Worm (Caenorhabditis elegans) whole organism, L3 larva: Measurements from ENCODE around the gene twk-20.

Experiments used
- ama-1 ChIP-seq: fragments of 150-350 bp; optimal IDR thresholded peaks from 2 replicates; lab custom pipeline; 2018
- ceh-16 ChIP-seq: sonication (generic microtip); optimal IDR thresholded peaks from 2 replicates; lab custom pipeline; 2017; ENCODE audit warnings: missing biosample characterization, missing genetic modification characterization
- ceh-28 ChIP-seq: fragments of 150-350 bp; optimal IDR thresholded peaks from 2 replicates; lab custom pipeline; 2014; ENCODE audit warnings: missing biosample characterization, missing genetic modification reagents, missing genetic modification characterization
- ceh-82 ChIP-seq: fragments of 150-350 bp; optimal IDR thresholded peaks from 2 replicates; lab custom pipeline; 2014; ENCODE audit warnings: missing biosample characterization, missing genetic modification characterization
- egl-5 ChIP-seq: fragments of 150-350 bp; optimal IDR thresholded peaks from 2 replicates; lab custom pipeline; 2017; ENCODE audit warnings: missing biosample characterization, missing genetic modification reagents, missing genetic modification characterization, inconsistent platforms
- elt-1 ChIP-seq: fragments of 150-350 bp; optimal IDR thresholded peaks from 2 replicates; lab custom pipeline; 2014; ENCODE audit warnings: missing biosample characterization, missing genetic modification characterization
- elt-2 ChIP-seq: sonication (generic microtip); optimal IDR thresholded peaks from 2 replicates; lab custom pipeline; 2016; ENCODE audit warnings: missing genetic modification reagents, mild to moderate bottlenecking, missing genetic modification characterization, missing compliant biosample characterization
- fkh-10 ChIP-seq: sonication (generic microtip); optimal IDR thresholded peaks from 2 replicates; lab custom pipeline; 2017; ENCODE audit warnings: missing biosample characterization, missing genetic modification reagents, missing genetic modification characterization
- hmg-11 ChIP-seq: sonication (generic microtip); optimal IDR thresholded peaks from 2 replicates; lab custom pipeline; 2016; ENCODE audit warnings: missing genetic modification characterization, missing compliant biosample characterization
- lin-15B ChIP-seq: fragments of 150-350 bp; optimal IDR thresholded peaks from 2 replicates; lab custom pipeline; 2014; ENCODE audit warnings: missing biosample characterization, missing genetic modification characterization
- lin-39 ChIP-seq: fragments of 150-350 bp; optimal IDR thresholded peaks from 2 replicates; lab custom pipeline; 2018; ENCODE audit warnings: missing biosample characterization, missing genetic modification reagents, missing genetic modification characterization
- lsy-12 ChIP-seq: sonication (generic microtip); optimal IDR thresholded peaks from 2 replicates; lab custom pipeline; 2016; ENCODE audit warnings: mild to moderate bottlenecking, missing genetic modification characterization, missing compliant biosample characterization
- mdl-1 ChIP-seq: fragments of 150-350 bp; optimal IDR thresholded peaks from 2 replicates; lab custom pipeline; 2014; ENCODE audit warnings: missing biosample characterization, missing genetic modification characterization
- mml-1 ChIP-seq: fragments of 150-350 bp; sonication (generic microtip); optimal IDR thresholded peaks from 3 replicates; lab custom pipeline; 2014; ENCODE audit warnings: missing biosample characterization, missing genetic modification characterization
- nfya-1 ChIP-seq: sonication (generic microtip); optimal IDR thresholded peaks from 2 replicates; lab custom pipeline; 2017; ENCODE audit warnings: missing genetic modification characterization, mild to moderate bottlenecking, missing compliant biosample characterization, antibody characterized with exemption, moderate library complexity; ENCODE audit not compliant: insufficient read depth
- nhr-12 ChIP-seq: fragments of 150-350 bp; optimal IDR thresholded peaks from 2 replicates; lab custom pipeline; 2014; ENCODE audit warnings: missing biosample characterization, missing genetic modification characterization
- nhr-23 ChIP-seq: fragments of 150-350 bp; optimal IDR thresholded peaks from 2 replicates; lab custom pipeline; 2014; ENCODE audit warnings: missing biosample characterization, missing genetic modification reagents, missing genetic modification characterization
- nhr-237 ChIP-seq: fragments of 150-350 bp; optimal IDR thresholded peaks from 2 replicates; lab custom pipeline; 2014; ENCODE audit warnings: missing biosample characterization, missing genetic modification characterization
- nhr-76 ChIP-seq: fragments of 150-350 bp; sonication (generic microtip); optimal IDR thresholded peaks from 5 replicates; lab custom pipeline; 2014; ENCODE audit warnings: missing biosample characterization, missing genetic modification characterization
- nhr-77 ChIP-seq: fragments of 150-350 bp; optimal IDR thresholded peaks from 2 replicates; lab custom pipeline; 2014; ENCODE audit warnings: missing biosample characterization, missing genetic modification characterization
- pha-4 ChIP-seq: fragments of 150-350 bp; optimal IDR thresholded peaks from 2 replicates; lab custom pipeline; 2014; ENCODE audit warnings: missing biosample characterization, missing genetic modification reagents, missing genetic modification characterization
- sea-2 ChIP-seq: fragments of 150-350 bp; sonication (generic microtip); optimal IDR thresholded peaks from 4 replicates; lab custom pipeline; 2014; ENCODE audit warnings: missing biosample characterization, missing genetic modification reagents, missing genetic modification characterization
- skn-1 ChIP-seq: fragments of 150-350 bp; optimal IDR thresholded peaks from 2 replicates; lab custom pipeline; 2014; ENCODE audit warnings: missing biosample characterization, missing genetic modification characterization
- tbx-2 ChIP-seq: sonication (generic microtip); optimal IDR thresholded peaks from 2 replicates; lab custom pipeline; 2016; ENCODE audit warnings: mild to moderate bottlenecking, missing genetic modification characterization, missing compliant biosample characterization
- unc-39 ChIP-seq: sonication (generic microtip); optimal IDR thresholded peaks from 4 replicates; lab custom pipeline; 2017; ENCODE audit warnings: missing biosample characterization, missing genetic modification characterization
- unc-62 ChIP-seq: fragments of 150-350 bp; sonication (generic microtip); optimal IDR thresholded peaks from 4 replicates; lab custom pipeline; 2014; ENCODE audit warnings: missing biosample characterization, missing genetic modification reagents, missing genetic modification characterization
- ztf-11 ChIP-seq: fragments of 150-350 bp; optimal IDR thresholded peaks from 2 replicates; lab custom pipeline; 2014; ENCODE audit warnings: missing biosample characterization, missing genetic modification characterization

twk-20 gene

ce11 chrX:13638351-13638958 is 1.2 kb upstream of the twk-20 start:
- no peak for TF ChIP-seq sea-2 (GFP tag; lab: Kevin White, UChicago)
- TF ChIP-seq mml-1: no peak
- TF ChIP-seq mdl-1 (tag; lab: Kevin White, UChicago): no peak
- TF ChIP-seq fkh-10 (GFP tag; lab: Kevin White, UChicago): no peak
- TF ChIP-seq egl-5 (tag; lab: Kevin White, UChicago): peak; percentile 85
- TF ChIP-seq unc-39 (tag; lab: Kevin White, UChicago): no peak

DNA sequence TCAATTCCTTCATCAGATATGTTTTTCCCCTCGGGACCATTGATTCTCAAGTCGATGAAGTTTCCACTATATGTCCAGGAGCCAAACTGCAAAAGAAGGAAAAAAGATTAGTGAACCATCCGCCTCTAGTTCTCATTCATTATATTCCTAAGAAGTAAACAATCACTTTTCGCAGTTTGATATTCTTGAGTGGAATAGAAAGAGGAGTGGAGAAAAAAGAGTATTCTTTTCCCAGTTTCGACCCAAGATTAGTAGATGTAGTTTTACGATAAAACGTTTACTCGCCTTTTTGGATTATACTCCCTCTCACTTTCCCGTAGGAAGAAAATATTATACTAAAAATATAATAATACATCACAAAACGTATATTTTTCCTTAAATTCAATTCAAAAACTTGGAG is 5.2 kb downstream of the twk-20 start:
- peak; percentile 58 for TF ChIP-seq elt-1 (tag; lab: Kevin White, UChicago)
- TF ChIP-seq ceh-82 (tag; lab: Kevin White, UChicago): no peak
- TF ChIP-seq ceh-28: no peak

- TF ChIP-seq lin-39 (peak; percentile 29), hmg-11 (tag; lab: Kevin White, UChicago) (no peak)
These were observed 7.1 kb downstream of the twk-20 start, which contains the start of gene acr-9 for ce11 chrX:13646798-13647197. TSS of gene acr-9 (minus strand) at chrX:13646898.

DNA sequence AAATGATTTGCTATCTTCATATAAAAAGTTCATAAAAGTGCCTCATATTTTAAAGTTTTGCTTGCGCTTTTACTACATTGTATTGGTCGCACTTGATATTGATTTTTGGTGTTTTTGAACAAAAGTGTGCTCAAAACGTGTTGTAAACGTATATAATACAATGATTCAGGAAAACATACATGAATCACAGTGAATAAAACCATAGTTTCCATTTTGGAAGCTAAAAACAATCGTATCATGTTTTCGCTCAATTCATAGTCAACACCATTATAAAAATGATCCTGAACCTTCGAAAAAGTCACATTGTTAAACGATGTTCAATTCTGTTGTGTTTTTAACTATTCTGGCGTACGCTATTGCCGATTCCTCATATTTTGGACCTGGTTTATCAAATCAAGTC is 7.6 kb downstream of the twk-20 start, which contains the start of gene C40C9.3:
TSS of gene C40C9.3 (plus strand) at position 301 of the 400 bp plus-strand sequence.
- no peak for TF ChIP-seq mdl-1 (tag; lab: Kevin White, UChicago)
- TF ChIP-seq skn-1 (tag; lab: Kevin White, UChicago): no peak

DNA sequence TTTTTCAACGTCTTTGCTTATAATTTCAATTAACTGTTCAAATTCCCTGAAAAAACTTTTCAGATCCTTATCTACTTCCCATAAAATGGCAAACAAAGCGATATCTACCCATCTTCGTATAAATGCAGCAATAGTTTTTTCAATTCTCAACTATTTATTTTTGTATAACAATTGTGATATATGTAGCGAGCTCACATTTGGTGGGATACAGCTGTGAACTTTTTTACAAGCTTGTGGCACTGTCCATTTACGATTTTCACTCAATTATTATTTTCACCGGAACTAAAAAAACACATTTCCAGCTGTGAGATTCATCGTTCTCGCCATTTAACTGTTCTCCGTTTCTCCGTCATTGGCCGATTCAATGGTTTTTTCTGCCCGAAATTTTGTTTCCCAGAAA is 11.1 kb downstream of the twk-20 start, which contains the start of gene C40C9.4:
TSS of gene C40C9.4 (plus strand) at position 301 of the 400 bp plus-strand sequence.
- TF ChIP-seq ama-1 (no peak), nhr-12 (tag; lab: Kevin White, UChicago) (no peak), mml-1 (no peak), ceh-28 (no peak), nhr-23 (tag; lab: Kevin White, UChicago) (no peak), lin-15B (tag; lab: Kevin White, UChicago) (no peak), unc-62 (GFP tag; lab: Kevin White, UChicago) (no peak), ceh-16 (tag; lab: Kevin White, UChicago) (no peak), lin-39 (no peak), ztf-11 (tag; lab: Kevin White, UChicago) (no peak), nhr-237 (tag; lab: Kevin White, UChicago) (no peak), lsy-12 (tag; lab: Kevin White, UChicago) (no peak), unc-39 (tag; lab: Kevin White, UChicago) (no peak), tbx-2 (tag; lab: Kevin White, UChicago) (no peak), nhr-77 (tag; lab: Kevin White, UChicago) (no peak), nfya-1 (tag; lab: Kevin White, UChicago) (no peak), mdl-1 (tag; lab: Kevin White, UChicago) (no peak), ceh-82 (tag; lab: Kevin White, UChicago) (no peak)
- TF ChIP-seq, all 47 proteins: peak for 0

ce11 chrX:13653573-13653972 is 13.9 kb downstream of the twk-20 start:
- no peak for TF ChIP-seq elt-2
- TF ChIP-seq hmg-11 (tag; lab: Kevin White, UChicago): no peak
- TF ChIP-seq pha-4 (tag; lab: Kevin White, UChicago): peak; percentile 38

DNA sequence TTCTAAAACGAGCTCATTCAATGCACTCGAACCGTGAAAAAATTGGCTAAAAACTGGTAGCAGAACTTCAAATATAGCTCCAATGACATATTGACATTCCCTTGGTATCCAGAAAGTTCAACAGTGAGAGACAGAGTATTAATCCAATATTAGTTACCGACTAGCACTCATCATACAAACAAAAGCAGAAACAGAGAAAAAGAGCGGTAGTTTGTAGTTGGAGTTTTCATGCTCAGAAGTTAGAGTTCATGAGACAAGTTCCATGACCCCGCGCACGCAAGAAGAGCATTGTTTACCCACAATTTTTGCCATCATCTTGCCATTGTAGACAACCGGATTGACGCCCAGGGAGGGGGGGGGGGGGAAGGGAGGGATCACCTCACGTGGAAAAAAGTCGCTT is 14.6 kb downstream of the twk-20 start:
- no peak for TF ChIP-seq nhr-76 (tag; lab: Kevin White, UChicago)
- peak; percentile 42 for TF ChIP-seq pha-4 (tag; lab: Kevin White, UChicago)
- TF ChIP-seq, all 47 proteins: peak for 1

DNA sequence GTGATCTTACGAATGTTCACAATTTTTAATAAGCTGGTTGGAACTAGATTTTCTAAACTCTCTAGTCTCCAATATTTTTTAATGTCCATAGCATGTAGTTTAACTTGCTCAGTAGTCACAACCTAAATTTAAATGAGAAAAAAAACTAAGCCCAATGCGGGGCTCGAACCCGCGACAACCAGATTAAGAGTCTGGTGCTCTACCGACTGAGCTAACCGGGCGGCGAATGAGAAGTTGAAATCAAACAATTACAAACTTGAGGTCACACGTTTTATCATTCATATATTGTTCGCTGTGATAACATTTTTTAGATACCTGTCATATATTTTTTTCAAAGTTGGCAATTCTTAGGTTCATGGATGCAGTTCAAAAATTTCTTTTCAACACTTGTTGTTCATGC is 16.1 kb downstream of the twk-20 start:
- TF ChIP-seq tbx-2 (tag; lab: Kevin White, UChicago) (no peak), elt-2 (peak; percentile 13)
